ENCODE assay signal across 2 fruit fly cellular contexts in genomic region chr3R:24051459-24052165, dm6.
TF ChIP-seq lines count a peak whose summit lies in the region.

No protein-coding gene starts in this region.

TF ChIP-seq in whole organism, embryonic, 481 proteins besides CTCF, POLR2A, EP300 and RAD21 (continued from another document and continues in another):
- TF ChIP-seq Chrac-16 (GFP tag; optimal IDR thresholded peaks at IDR 0.05; lab: Kevin White, UChicago), result no peak
- TF ChIP-seq cad (GFP tag; optimal IDR thresholded peaks at IDR 0.05; lab: Kevin White, UChicago), result no peak
- TF ChIP-seq Oli (tag; optimal IDR thresholded peaks at IDR 0.05; lab: Kevin White, UChicago), result no peak
- TF ChIP-seq dimm (GFP tag; IDR thresholded peaks at IDR 0.05; lab: Robert Waterston, UW), result no peak
- peak; percentile 18; the same call in 1 of the 3 replicates for TF ChIP-seq ci (GFP tag; IDR thresholded peaks at IDR 0.05; lab: Robert Waterston, UW)
- no peak for TF ChIP-seq phol (tag; optimal IDR thresholded peaks at IDR 0.05; lab: Kevin White, UChicago)
- TF ChIP-seq CG17568 (GFP tag; optimal IDR thresholded peaks at IDR 0.05; lab: Kevin White, UChicago), result no peak
- TF ChIP-seq Six4 (GFP tag; optimal IDR thresholded peaks at IDR 0.05; lab: Kevin White, UChicago), result no peak
- no peak for TF ChIP-seq Hsf (GFP tag; optimal IDR thresholded peaks at IDR 0.05; lab: Kevin White, UChicago)
- no peak for TF ChIP-seq Hr51 (GFP tag; optimal IDR thresholded peaks at IDR 0.05; lab: Kevin White, UChicago)
- TF ChIP-seq CG16863 (GFP tag; optimal IDR thresholded peaks at IDR 0.05; lab: Kevin White, UChicago), result no peak
- TF ChIP-seq z (GFP tag; IDR thresholded peaks at IDR 0.05; lab: Robert Waterston, UW), result no peak
- TF ChIP-seq aop (GFP tag; IDR thresholded peaks at IDR 0.05; lab: Robert Waterston, UW), result no peak
- TF ChIP-seq crol (GFP tag; IDR thresholded peaks at IDR 0.05; lab: Robert Waterston, UW), result no peak
- no peak for TF ChIP-seq h (optimal IDR thresholded peaks at IDR 0.05; lab: Kevin White, UChicago)
- TF ChIP-seq HHEX (GFP tag; optimal IDR thresholded peaks at IDR 0.05; lab: Kevin White, UChicago), result no peak
- no peak for TF ChIP-seq Nf-YB (GFP tag; optimal IDR thresholded peaks at IDR 0.05; lab: Kevin White, UChicago)
- TF ChIP-seq Hr39 (optimal IDR thresholded peaks at IDR 0.05; lab: Kevin White, UChicago), result no peak
- no peak for TF ChIP-seq shn (GFP tag; optimal IDR thresholded peaks at IDR 0.05; lab: Kevin White, UChicago)
- TF ChIP-seq Hr78 (GFP tag; optimal IDR thresholded peaks at IDR 0.05; lab: Kevin White, UChicago), result no peak
- TF ChIP-seq gce (GFP tag; IDR thresholded peaks at IDR 0.05; lab: Robert Waterston, UW), result no peak
- no peak for TF ChIP-seq dmrt11E (tag; optimal IDR thresholded peaks at IDR 0.05; lab: Kevin White, UChicago)
- no peak for TF ChIP-seq seq (GFP tag; IDR thresholded peaks at IDR 0.05; lab: Robert Waterston, UW)
- TF ChIP-seq E2f2 (GFP tag; IDR thresholded peaks at IDR 0.05; lab: Robert Waterston, UW), result peak; percentile 42; the same call in 1 of the 2 replicates
- no peak for TF ChIP-seq CG14965 (GFP tag; optimal IDR thresholded peaks at IDR 0.05; lab: Kevin White, UChicago; ENCODE audit: borderline replicate concordance)
- no peak for TF ChIP-seq B-H1 (GFP tag; IDR thresholded peaks at IDR 0.05; lab: Robert Waterston, UW)
- TF ChIP-seq C15 (GFP tag; IDR thresholded peaks at IDR 0.05; lab: Robert Waterston, UW), result no peak
- no peak for TF ChIP-seq CG6813 (GFP tag; optimal IDR thresholded peaks at IDR 0.05; lab: Kevin White, UChicago)
- TF ChIP-seq Asciz (GFP tag; optimal IDR thresholded peaks at IDR 0.05; lab: Kevin White, UChicago), result no peak
- TF ChIP-seq CG4404 (GFP tag; IDR thresholded peaks at IDR 0.05; lab: Robert Waterston, UW), result no peak
- TF ChIP-seq ems (GFP tag; optimal IDR thresholded peaks at IDR 0.05; lab: Kevin White, UChicago), result no peak
- no peak for TF ChIP-seq Mad (GFP tag; optimal IDR thresholded peaks at IDR 0.05; lab: Kevin White, UChicago)
- TF ChIP-seq ERR (GFP tag; optimal IDR thresholded peaks at IDR 0.05; lab: Kevin White, UChicago), result peak; percentile 40
- no peak for TF ChIP-seq CG8089 (GFP tag; optimal IDR thresholded peaks at IDR 0.05; lab: Kevin White, UChicago)
- TF ChIP-seq CG11695 (GFP tag; IDR thresholded peaks at IDR 0.05; lab: Robert Waterston, UW), result no peak
- TF ChIP-seq CG10654 (GFP tag; optimal IDR thresholded peaks at IDR 0.05; lab: Kevin White, UChicago), result no peak
- no peak for TF ChIP-seq HLH54F (GFP tag; optimal IDR thresholded peaks at IDR 0.05; lab: Kevin White, UChicago)
- TF ChIP-seq CG14667 (GFP tag; IDR thresholded peaks at IDR 0.05; lab: Robert Waterston, UW), result no peak
- no peak for TF ChIP-seq twi (tag; optimal IDR thresholded peaks at IDR 0.05; lab: Kevin White, UChicago)
- peak; percentile 33; the same call in 1 of the 2 replicates for TF ChIP-seq lmd (GFP tag; IDR thresholded peaks at IDR 0.05; lab: Robert Waterston, UW)
- TF ChIP-seq Hey (tag; optimal IDR thresholded peaks at IDR 0.05; lab: Kevin White, UChicago), result no peak
- no peak for TF ChIP-seq pho (GFP tag; optimal IDR thresholded peaks at IDR 0.05; lab: Kevin White, UChicago)
- TF ChIP-seq Sox102F (GFP tag; optimal IDR thresholded peaks at IDR 0.05; lab: Kevin White, UChicago), result no peak
- TF ChIP-seq CG13424 (tag; optimal IDR thresholded peaks at IDR 0.05; lab: Kevin White, UChicago), result no peak
- TF ChIP-seq ase (GFP tag; IDR thresholded peaks at IDR 0.05; lab: Robert Waterston, UW), result no peak
- peak; percentile 18 for TF ChIP-seq her (GFP tag; optimal IDR thresholded peaks at IDR 0.05; lab: Kevin White, UChicago)
- no peak for TF ChIP-seq en (GFP tag; optimal IDR thresholded peaks at IDR 0.05; lab: Kevin White, UChicago)
- no peak for TF ChIP-seq chm (GFP tag; IDR thresholded peaks at IDR 0.05; lab: Robert Waterston, UW)
- no peak for TF ChIP-seq CG18262 (tag; optimal IDR thresholded peaks at IDR 0.05; lab: Kevin White, UChicago)
- TF ChIP-seq cg (GFP tag; optimal IDR thresholded peaks at IDR 0.05; lab: Kevin White, UChicago), result no peak
- peak; percentile 55 for TF ChIP-seq CG9932 (GFP tag; IDR thresholded peaks at IDR 0.05; lab: Robert Waterston, UW)
- TF ChIP-seq Hmr (GFP tag; optimal IDR thresholded peaks at IDR 0.05; lab: Kevin White, UChicago), result no peak
- no peak for TF ChIP-seq CG1529 (GFP tag; optimal IDR thresholded peaks at IDR 0.05; lab: Kevin White, UChicago)
- no peak for TF ChIP-seq Sox100B (GFP tag; optimal IDR thresholded peaks at IDR 0.05; lab: Kevin White, UChicago)
- TF ChIP-seq grn (GFP tag; optimal IDR thresholded peaks at IDR 0.05; lab: Kevin White, UChicago), result no peak
- peak; percentile 39; the same call in 1 of the 2 replicates for TF ChIP-seq Bgb (GFP tag; IDR thresholded peaks at IDR 0.05; lab: Robert Waterston, UW; ENCODE audit: partially characterized antibody)
- no peak for TF ChIP-seq CoRest (tag; optimal IDR thresholded peaks at IDR 0.05; lab: Kevin White, UChicago)
- TF ChIP-seq CG15073 (GFP tag; optimal IDR thresholded peaks at IDR 0.05; lab: Kevin White, UChicago), result no peak
- TF ChIP-seq CG15696 (tag; optimal IDR thresholded peaks at IDR 0.05; lab: Kevin White, UChicago), result no peak
- no peak for TF ChIP-seq ato (GFP tag; IDR thresholded peaks at IDR 0.05; lab: Robert Waterston, UW; ENCODE audit: partially characterized antibody)
- no peak for TF ChIP-seq Sry-δ (GFP tag; optimal IDR thresholded peaks at IDR 0.05; lab: Kevin White, UChicago)
- no peak for TF ChIP-seq CG32767 (GFP tag; IDR thresholded peaks at IDR 0.05; lab: Robert Waterston, UW)
- no peak for TF ChIP-seq CG10462 (GFP tag; optimal IDR thresholded peaks at IDR 0.05; lab: Kevin White, UChicago)
- no peak for TF ChIP-seq oc (tag; optimal IDR thresholded peaks at IDR 0.05; lab: Kevin White, UChicago)
- TF ChIP-seq nom (GFP tag; optimal IDR thresholded peaks at IDR 0.05; lab: Kevin White, UChicago), result no peak
- TF ChIP-seq kni (GFP tag; optimal IDR thresholded peaks at IDR 0.05; lab: Kevin White, UChicago), result no peak
- TF ChIP-seq slbo (GFP tag; IDR thresholded peaks at IDR 0.05; lab: Robert Waterston, UW), result peak; percentile 53
- TF ChIP-seq CG4328 (GFP tag; optimal IDR thresholded peaks at IDR 0.05; lab: Kevin White, UChicago), result no peak
- no peak for TF ChIP-seq NC2α (GFP tag; optimal IDR thresholded peaks at IDR 0.05; lab: Kevin White, UChicago)

TF ChIP-seq in whole organism, prepupa, 60 proteins besides CTCF, POLR2A, EP300 and RAD21 (continued from another document):
- TF ChIP-seq Blimp-1 (GFP tag; optimal IDR thresholded peaks at IDR 0.05; lab: Kevin White, UChicago), result no peak
- TF ChIP-seq CG34406 (GFP tag; optimal IDR thresholded peaks at IDR 0.05; lab: Kevin White, UChicago), result no peak
- TF ChIP-seq Smox (GFP tag; optimal IDR thresholded peaks at IDR 0.05; lab: Kevin White, UChicago), result no peak
- TF ChIP-seq vri (GFP tag; optimal IDR thresholded peaks at IDR 0.05; lab: Kevin White, UChicago), result peak; percentile 22
- TF ChIP-seq cyc (GFP tag; optimal IDR thresholded peaks at IDR 0.05; lab: Kevin White, UChicago), result no peak
- TF ChIP-seq Hr4 (GFP tag; optimal IDR thresholded peaks at IDR 0.05; lab: Kevin White, UChicago), result no peak
- no peak for TF ChIP-seq net (GFP tag; optimal IDR thresholded peaks at IDR 0.05; lab: Kevin White, UChicago)
- peak; percentile 24 for TF ChIP-seq fkh (GFP tag; optimal IDR thresholded peaks at IDR 0.05; lab: Kevin White, UChicago)
- TF ChIP-seq CG8319 (GFP tag; optimal IDR thresholded peaks at IDR 0.05; lab: Kevin White, UChicago), result no peak
- no peak for TF ChIP-seq topi (GFP tag; optimal IDR thresholded peaks at IDR 0.05; lab: Kevin White, UChicago)
TF ChIP-seq in whole organism, prepupa: peak in this region for 9.
